Worm (Caenorhabditis elegans): ENCODE data around the gene test-1.
A peak's percentile ranks its signal among the peaks of the same experiment; 100 is the strongest.

The test-1 gene

DNA sequence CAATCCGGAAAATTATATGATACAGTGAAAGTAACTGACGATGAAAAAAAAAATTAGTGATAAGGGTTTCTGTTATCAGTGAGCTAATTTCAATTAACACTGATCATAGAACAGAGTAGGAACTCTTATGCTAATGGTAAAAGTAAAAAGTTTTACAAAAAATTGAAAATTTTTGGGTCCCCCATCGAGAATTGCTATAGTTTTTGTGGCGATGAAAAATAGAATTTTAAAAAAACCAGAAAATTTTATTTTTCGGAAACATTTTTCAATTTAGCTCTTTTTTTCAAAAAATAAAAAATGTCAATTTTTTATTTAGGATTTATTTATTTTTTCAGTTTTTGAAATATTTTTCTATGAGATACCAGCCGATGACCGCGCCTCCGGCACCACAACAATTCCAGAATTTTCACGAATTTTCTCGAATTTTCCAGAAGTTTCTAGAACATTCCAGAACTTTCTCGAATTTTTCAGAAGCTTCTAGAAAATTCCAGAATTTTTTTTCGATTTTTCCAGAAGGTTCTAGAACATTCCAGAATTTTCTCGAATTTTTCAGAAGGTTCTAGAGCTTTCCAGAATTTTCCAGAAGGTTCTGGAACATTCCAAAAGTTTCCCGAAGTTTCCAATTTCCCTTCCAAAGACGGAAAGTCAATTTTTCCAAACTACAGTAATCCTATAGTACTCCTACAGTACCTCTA lies 23.2 kb upstream of the test-1 start, which contains the start of gene C23H5.8:
Gene C23H5.8, minus strand, starts transcription at position 51 of the 695 bp plus-strand sequence.
- no peak for TF ChIP-seq ceh-9 (tag; optimal IDR thresholded peaks at IDR 0.05)
- no peak for TF ChIP-seq nhr-23 (tag; optimal IDR thresholded peaks at IDR 0.05)
- TF ChIP-seq nhr-12 (tag; optimal IDR thresholded peaks at IDR 0.05) = no peak
- TF ChIP-seq pha-4 (tag; optimal IDR thresholded peaks at IDR 0.05) = no peak
- TF ChIP-seq elt-2 (tag; optimal IDR thresholded peaks at IDR 0.05) = peak; percentile 54
- no peak for TF ChIP-seq ztf-4 (tag; optimal IDR thresholded peaks at IDR 0.05)
- no peak for TF ChIP-seq unc-62 (GFP tag; optimal IDR thresholded peaks at IDR 0.05)
- TF ChIP-seq tbx-2 (tag; optimal IDR thresholded peaks at IDR 0.05) = no peak
- TF ChIP-seq nhr-77 (tag; optimal IDR thresholded peaks at IDR 0.05) = no peak
- no peak for TF ChIP-seq skn-1 (tag; optimal IDR thresholded peaks at IDR 0.05)
- TF ChIP-seq ceh-82 (tag; optimal IDR thresholded peaks at IDR 0.05) = no peak
- no peak for TF ChIP-seq nhr-76 (tag; optimal IDR thresholded peaks at IDR 0.05)
- peak; percentile 28 for TF ChIP-seq pqm-1 (tag; optimal IDR thresholded peaks at IDR 0.05)
- no peak for TF ChIP-seq egl-5 (tag; optimal IDR thresholded peaks at IDR 0.05)
- TF ChIP-seq fos-1 (tag; optimal IDR thresholded peaks at IDR 0.05) = no peak
- TF ChIP-seq mdl-1 (tag; optimal IDR thresholded peaks at IDR 0.05) = no peak

DNA sequence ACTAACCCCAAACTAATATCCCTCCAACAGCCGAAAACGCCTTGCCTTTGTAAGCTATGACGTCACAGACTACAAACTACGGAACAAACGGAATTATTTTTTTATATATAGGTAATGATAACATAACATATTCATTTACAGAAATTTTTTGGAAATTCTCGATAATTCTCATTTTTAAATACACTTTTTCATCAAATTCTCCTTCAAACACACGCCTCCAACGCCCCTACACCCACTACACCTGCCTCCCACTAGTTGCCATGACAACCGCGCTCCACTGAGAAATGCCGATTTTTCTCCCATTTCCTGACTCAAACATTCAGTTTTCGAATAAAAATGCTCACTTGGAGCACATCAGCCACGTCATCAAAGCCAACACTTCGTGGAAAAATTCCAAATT lies 22.4 kb upstream of the test-1 start, which contains the start of gene xbx-4:
Gene xbx-4, plus strand, starts transcription at position 301 of the 400 bp plus-strand sequence.
- TF ChIP-seq skn-1 (tag; optimal IDR thresholded peaks at IDR 0.05) (no peak), nhr-67 (tag; optimal IDR thresholded peaks at IDR 0.05) (no peak), fkh-2 (tag; optimal IDR thresholded peaks at IDR 0.05) (no peak), egl-27 (tag; optimal IDR thresholded peaks at IDR 0.05) (no peak), tbx-2 (tag; optimal IDR thresholded peaks at IDR 0.05) (no peak), elt-3 (tag; optimal IDR thresholded peaks at IDR 0.05) (no peak), zag-1 (tag; optimal IDR thresholded peaks at IDR 0.05) (no peak), daf-12 (tag; optimal IDR thresholded peaks at IDR 0.05) (no peak), nhr-237 (tag; optimal IDR thresholded peaks at IDR 0.05) (no peak), aly-2 (tag; optimal IDR thresholded peaks at IDR 0.05) (no peak), nhr-76 (tag; optimal IDR thresholded peaks at IDR 0.05) (no peak), fkh-10 (GFP tag; optimal IDR thresholded peaks at IDR 0.05) (no peak), jun-1 (tag; optimal IDR thresholded peaks at IDR 0.05) (no peak)

DNA sequence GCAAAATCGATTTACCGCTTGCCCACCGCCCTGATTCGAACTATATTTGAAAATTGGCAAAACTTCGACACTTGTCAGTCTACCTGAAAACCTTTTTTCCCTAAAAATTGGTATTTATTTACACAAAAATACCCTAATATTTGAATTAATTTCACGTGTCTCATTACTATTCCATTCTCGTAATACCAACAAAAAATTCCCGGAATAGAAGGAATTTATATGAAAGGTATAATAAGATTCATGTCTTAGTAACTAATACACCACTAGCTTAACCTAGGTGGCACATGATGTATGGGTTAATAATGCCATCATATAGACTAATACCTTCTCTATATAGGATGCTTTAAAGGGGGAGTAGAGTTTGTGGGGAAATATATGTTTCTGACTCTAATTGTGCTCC lies 19.5 kb upstream of the test-1 start:
- TF ChIP-seq mml-1 (tag; optimal IDR thresholded peaks at IDR 0.05) (no peak), ceh-82 (tag; optimal IDR thresholded peaks at IDR 0.05) (no peak), unc-39 (tag; optimal IDR thresholded peaks at IDR 0.05) (no peak), egl-5 (tag; optimal IDR thresholded peaks at IDR 0.05) (no peak), nhr-43 (tag; optimal IDR thresholded peaks at IDR 0.05; ENCODE audit: poor library complexity, severe bottlenecking) (no peak), elt-3 (tag; optimal IDR thresholded peaks at IDR 0.05) (no peak), ceh-9 (tag; optimal IDR thresholded peaks at IDR 0.05) (no peak), nhr-25 (tag; optimal IDR thresholded peaks at IDR 0.05) (no peak), fkh-10 (GFP tag; optimal IDR thresholded peaks at IDR 0.05) (no peak), pha-4 (tag; optimal IDR thresholded peaks at IDR 0.05) (no peak), pqm-1 (tag; optimal IDR thresholded peaks at IDR 0.05) (no peak), hmg-11 (tag; optimal IDR thresholded peaks at IDR 0.05) (no peak), nfya-1 (tag; optimal IDR thresholded peaks at IDR 0.05; ENCODE audit: insufficient read depth) (no peak), eor-1 (tag; optimal IDR thresholded peaks at IDR 0.05) (no peak), nhr-237 (tag; optimal IDR thresholded peaks at IDR 0.05) (no peak), skn-1 (tag; optimal IDR thresholded peaks at IDR 0.05) (no peak)

ce11 chrIV:2122488-2122887 lies 14.3 kb upstream of the test-1 start, which contains the start of gene glb-7:
glb-7 (plus strand) TSS chrIV:2122788.
- no peak for TF ChIP-seq tbx-2 (tag; optimal IDR thresholded peaks at IDR 0.05)
- TF ChIP-seq daf-12 (tag; optimal IDR thresholded peaks at IDR 0.05) = no peak
- no peak for TF ChIP-seq elt-1 (tag; optimal IDR thresholded peaks at IDR 0.05)
- no peak for TF ChIP-seq aly-2 (tag; optimal IDR thresholded peaks at IDR 0.05)
- no peak for TF ChIP-seq fkh-10 (GFP tag; optimal IDR thresholded peaks at IDR 0.05)
